Worm (Caenorhabditis elegans): ENCODE data around the gene F09E10.1.

F09E10.1 gene

DNA sequence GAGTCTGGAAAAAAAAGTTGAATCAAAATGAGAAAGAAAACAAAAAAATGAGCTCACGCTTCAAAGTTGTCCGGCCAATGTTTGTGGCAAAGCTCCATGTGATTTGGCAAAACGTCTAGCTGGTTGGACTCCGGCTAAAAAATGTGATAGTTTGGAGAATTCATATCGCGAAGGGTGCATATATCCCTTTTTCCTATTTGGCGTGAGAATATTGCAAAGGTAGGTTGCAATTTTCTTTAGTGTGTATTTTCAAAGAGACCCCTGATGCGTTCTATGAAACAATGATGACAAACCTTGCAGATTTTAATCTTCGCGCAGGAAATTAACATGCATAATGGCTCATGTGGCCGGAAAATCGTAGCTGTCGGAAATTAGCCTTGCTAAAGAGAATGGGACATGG, 10.4 kb upstream of the F09E10.1 start:
- TF ChIP-seq lsy-2 (tag; optimal IDR thresholded peaks at IDR 0.05) (no peak), lin-32 (GFP tag; optimal IDR thresholded peaks at IDR 0.05) (no peak), cnd-1 (tag; optimal IDR thresholded peaks at IDR 0.05) (no peak), sem-2 (GFP tag; optimal IDR thresholded peaks at IDR 0.05) (no peak), snpc-4 (tag; optimal IDR thresholded peaks at IDR 0.05) (no peak), ceh-39 (tag; optimal IDR thresholded peaks at IDR 0.05) (no peak), elt-3 (tag; optimal IDR thresholded peaks at IDR 0.05) (no peak), sptf-1 (tag; optimal IDR thresholded peaks at IDR 0.05) (no peak), drap-1 (GFP tag; optimal IDR thresholded peaks at IDR 0.05) (no peak), hlh-1 (tag; optimal IDR thresholded peaks at IDR 0.05) (no peak), nhr-76 (tag; optimal IDR thresholded peaks at IDR 0.05) (no peak), ceh-83 (GFP tag; optimal IDR thresholded peaks at IDR 0.05) (no peak), pha-4 (tag; optimal IDR thresholded peaks at IDR 0.05) (no peak), ces-1 (GFP tag; optimal IDR thresholded peaks at IDR 0.05) (no peak), bed-3 (GFP tag; optimal IDR thresholded peaks at IDR 0.05) (no peak), elt-1 (tag; optimal IDR thresholded peaks at IDR 0.05; ENCODE audit: borderline replicate concordance, insufficient read depth) (no peak), zip-8 (tag; optimal IDR thresholded peaks at IDR 0.05) (no peak)

DNA sequence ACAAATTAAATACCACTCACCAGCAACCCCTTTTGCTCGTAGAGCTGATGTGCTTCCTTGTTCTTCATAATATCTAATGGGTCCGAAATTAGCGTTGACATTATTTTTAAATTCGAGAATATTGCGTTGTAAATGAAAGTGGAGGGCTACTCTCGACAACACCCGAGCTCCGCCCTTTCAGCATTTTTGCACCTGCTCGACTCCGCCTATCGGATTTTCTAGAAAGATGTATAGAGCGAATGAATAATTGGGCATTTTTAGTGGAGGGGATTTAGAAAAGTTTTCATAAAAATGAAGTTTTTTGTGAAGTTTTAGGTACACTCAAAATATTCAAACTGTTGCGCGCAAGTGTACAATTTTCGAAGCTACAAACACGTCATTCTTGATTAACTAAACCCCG, 8.3 kb upstream of the F09E10.1 start, which contains the start of gene F09E10.5:
F09E10.5 (minus strand) TSS at position 101 of the 400 bp plus-strand sequence.
- TF ChIP-seq mls-2 (tag; optimal IDR thresholded peaks at IDR 0.05) (no peak), ces-1 (GFP tag; optimal IDR thresholded peaks at IDR 0.05) (no peak), mep-1 (tag; optimal IDR thresholded peaks at IDR 0.05) (no peak), zip-8 (tag; optimal IDR thresholded peaks at IDR 0.05) (no peak), blmp-1 (tag; optimal IDR thresholded peaks at IDR 0.05) (no peak), ham-2 (GFP tag; optimal IDR thresholded peaks at IDR 0.05) (no peak), nhr-2 (tag; optimal IDR thresholded peaks at IDR 0.05) (no peak), sem-2 (GFP tag; optimal IDR thresholded peaks at IDR 0.05) (no peak), elt-3 (tag; optimal IDR thresholded peaks at IDR 0.05) (no peak), lin-13 (tag; optimal IDR thresholded peaks at IDR 0.05) (no peak), flh-1 (GFP tag; optimal IDR thresholded peaks at IDR 0.05) (no peak), lin-32 (GFP tag; optimal IDR thresholded peaks at IDR 0.05) (no peak)

- TF ChIP-seq mab-5 (tag; optimal IDR thresholded peaks at IDR 0.05) (no peak), nhr-28 (tag; optimal IDR thresholded peaks at IDR 0.05) (no peak), tbx-8 (GFP tag; optimal IDR thresholded peaks at IDR 0.05) (no peak), sem-2 (GFP tag; optimal IDR thresholded peaks at IDR 0.05) (no peak), M03D4.4 (tag; optimal IDR thresholded peaks at IDR 0.05) (no peak), pha-4 (tag; optimal IDR thresholded peaks at IDR 0.05) (no peak), elt-1 (tag; optimal IDR thresholded peaks at IDR 0.05; ENCODE audit: borderline replicate concordance, insufficient read depth) (no peak)
Measured at ce11 chrX:1495980-1496379, 6.6 kb upstream of the F09E10.1 start.

- TF ChIP-seq tbx-8 (GFP tag; optimal IDR thresholded peaks at IDR 0.05): no peak
Measured at ce11 chrX:1497581-1497980, 5.0 kb upstream of the F09E10.1 start, which contains the start of gene F09E10.6. TSS of gene F09E10.6 (minus strand) at chrX:1497681.

- TF ChIP-seq blmp-1 (tag; optimal IDR thresholded peaks at IDR 0.05) (peak; percentile 53), elt-3 (tag; optimal IDR thresholded peaks at IDR 0.05) (no peak), mab-5 (tag; optimal IDR thresholded peaks at IDR 0.05) (no peak)
Measured at ce11 chrX:1499499-1499898, 3.1 kb upstream of the F09E10.1 start.

DNA sequence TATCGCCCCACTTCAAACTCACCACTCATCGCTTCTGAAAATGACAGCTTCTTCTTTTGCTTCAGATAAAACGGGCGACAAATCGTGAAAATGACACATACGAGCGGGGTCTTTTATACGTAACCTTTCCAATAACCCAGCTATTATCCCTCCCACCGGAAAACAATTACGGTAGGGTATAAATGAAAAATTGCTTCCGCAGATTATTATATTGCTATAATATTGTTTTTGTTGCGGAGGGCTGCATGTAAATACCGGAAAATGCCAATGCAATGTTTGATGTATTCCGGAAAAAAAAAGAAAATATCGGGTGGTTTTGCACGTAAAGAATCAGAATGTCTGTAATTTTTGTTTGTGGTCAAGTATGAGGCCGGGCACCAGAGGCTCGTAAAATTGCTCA, 838 bp upstream of the F09E10.1 start, which contains the start of gene F09E10.7:
F09E10.7 (minus strand) TSS at position 101 of the 400 bp plus-strand sequence.
- TF ChIP-seq snpc-4 (tag; optimal IDR thresholded peaks at IDR 0.05) (no peak), unc-62 (GFP tag; optimal IDR thresholded peaks at IDR 0.05) (no peak), flh-1 (GFP tag; optimal IDR thresholded peaks at IDR 0.05) (no peak), ham-2 (GFP tag; optimal IDR thresholded peaks at IDR 0.05) (no peak), mab-5 (tag; optimal IDR thresholded peaks at IDR 0.05) (no peak), lin-13 (tag; optimal IDR thresholded peaks at IDR 0.05) (no peak), ztf-11 (tag; optimal IDR thresholded peaks at IDR 0.05) (no peak), pha-4 (tag; optimal IDR thresholded peaks at IDR 0.05) (no peak), M03D4.4 (tag; optimal IDR thresholded peaks at IDR 0.05) (no peak), ces-1 (GFP tag; optimal IDR thresholded peaks at IDR 0.05) (no peak), blmp-1 (tag; optimal IDR thresholded peaks at IDR 0.05) (no peak), nhr-28 (tag; optimal IDR thresholded peaks at IDR 0.05) (no peak), sem-2 (GFP tag; optimal IDR thresholded peaks at IDR 0.05) (no peak)
